Worm (Caenorhabditis elegans) whole organism, L4 larva: Measurements from ENCODE around the gene nprt-1.

ENCODE experiments used
- lim-7 ChIP-seq: fragments of 200-800 bp; sonication (Bioruptor generic); IDR thresholded peaks from 2 replicates; pipeline ENCODE4 v1.3.6; 2022; ENCODE audit warnings: missing genetic modification characterization, missing compliant biosample characterization
- pqm-1 ChIP-seq: sonication (generic microtip); optimal IDR thresholded peaks from 2 replicates; lab custom pipeline; 2017; ENCODE audit warnings: missing biosample characterization, missing genetic modification characterization
- spr-3 ChIP-seq: fragments of 200-800 bp; sonication (Bioruptor generic); optimal IDR thresholded peaks from 2 replicates; lab custom pipeline; 2018; ENCODE audit warnings: mild to moderate bottlenecking, missing genetic modification characterization, missing compliant biosample characterization
- ztf-11 ChIP-seq: fragments of 150-350 bp; optimal IDR thresholded peaks from 2 replicates; lab custom pipeline; 2014; ENCODE audit warnings: missing biosample characterization, missing genetic modification characterization

DNA sequence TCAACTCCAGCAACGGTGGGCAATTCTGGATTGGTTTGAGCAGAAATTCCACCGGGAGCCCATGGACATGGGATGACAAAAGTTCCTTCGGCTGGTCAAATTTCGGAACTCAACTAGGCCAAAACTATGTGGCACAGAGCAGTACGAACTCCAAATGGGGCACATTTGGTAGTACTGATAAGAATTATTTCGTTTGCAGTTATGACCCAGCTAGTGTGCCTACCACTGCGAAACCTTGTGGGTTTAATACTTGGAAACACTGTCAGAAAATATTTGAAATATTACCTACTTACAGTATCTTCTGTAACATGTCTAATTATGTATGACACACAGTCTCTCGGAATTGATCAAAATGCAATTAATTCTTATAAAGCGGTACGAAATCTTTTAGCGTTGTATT is 63.9 kb downstream of the nprt-1 start:
- TF ChIP-seq ztf-11 (no peak), lim-7 (GFP tag; lab: Robert Waterston, UW) (no peak), pqm-1 (tag; lab: Kevin White, UChicago) (peak; percentile 70), spr-3 (GFP tag; lab: Kevin White, UChicago) (no peak)
